Fruit fly (Drosophila melanogaster) whole organism, prepupa: ENCODE data around the gene CG14314.

Source experiments
- CG10631 ChIP-seq: fragments of 200-800 bp; sonication (Bioruptor generic); optimal IDR thresholded peaks from 2 replicates; lab custom pipeline; 2016; ENCODE audit warnings: missing biosample characterization, missing genetic modification characterization
- CG11294 ChIP-seq: fragments of 200-800 bp; sonication (Bioruptor generic); IDR thresholded peaks from 2 replicates; pipeline ENCODE4 v1.3.6; 2022; ENCODE audit warnings: missing biosample characterization, missing genetic modification characterization
- CG11762 ChIP-seq: fragments of 200-800 bp; sonication (Bioruptor generic); optimal IDR thresholded peaks from 3 replicates; lab custom pipeline; 2016; ENCODE audit warnings: missing biosample characterization, missing genetic modification characterization; ENCODE audit not compliant: insufficient read depth
- CG11902 ChIP-seq: fragments of 200-800 bp; sonication (Bioruptor generic); optimal IDR thresholded peaks from 3 replicates; lab custom pipeline; 2016; ENCODE audit warnings: missing biosample characterization, missing genetic modification characterization
- CG15336 ChIP-seq: fragments of 200-800 bp; sonication (Bioruptor generic); IDR thresholded peaks from 2 replicates; pipeline ENCODE4 v1.3.6; 2022; ENCODE audit warnings: missing biosample characterization, missing genetic modification characterization
- CG16779 ChIP-seq: fragments of 200-800 bp; sonication (Bioruptor generic); optimal IDR thresholded peaks from 3 replicates; lab custom pipeline; 2017; ENCODE audit warnings: missing biosample characterization, mild to moderate bottlenecking, missing genetic modification characterization
- CG3032 ChIP-seq: fragments of 200-800 bp; optimal IDR thresholded peaks from 2 replicates; lab custom pipeline; 2019; ENCODE audit warnings: missing biosample characterization, mild to moderate bottlenecking, missing genetic modification characterization, moderate library complexity
- CG31627 ChIP-seq: fragments of 200-800 bp; sonication (Bioruptor generic); optimal IDR thresholded peaks from 3 replicates; lab custom pipeline; 2016; ENCODE audit warnings: missing biosample characterization, missing genetic modification characterization
- CG32006 ChIP-seq: fragments of 200-800 bp; sonication (Bioruptor generic); optimal IDR thresholded peaks from 3 replicates; lab custom pipeline; 2017; ENCODE audit warnings: missing biosample characterization, mild to moderate bottlenecking, missing genetic modification characterization
- CG3919 ChIP-seq: fragments of 200-800 bp; sonication (Bioruptor generic); optimal IDR thresholded peaks from 3 replicates; lab custom pipeline; 2016; ENCODE audit warnings: missing biosample characterization, missing genetic modification characterization
- CG4318 ChIP-seq: fragments of 200-800 bp; sonication (Bioruptor generic); optimal IDR thresholded peaks from 3 replicates; lab custom pipeline; 2017; ENCODE audit warnings: missing biosample characterization, mild to moderate bottlenecking, missing genetic modification characterization
- CG6163 ChIP-seq: fragments of 200-800 bp; sonication (Bioruptor generic); IDR thresholded peaks from 3 replicates; pipeline ENCODE4 v1.3.6; 2022; ENCODE audit warnings: missing biosample characterization, missing genetic modification characterization
- CG6276 ChIP-seq: fragments of 200-800 bp; sonication (Bioruptor generic); optimal IDR thresholded peaks from 2 replicates; lab custom pipeline; 2017; ENCODE audit warnings: missing biosample characterization, mild to moderate bottlenecking, missing genetic modification characterization
- CG6792 ChIP-seq: fragments of 200-800 bp; sonication (Bioruptor generic); optimal IDR thresholded peaks from 3 replicates; lab custom pipeline; 2016; ENCODE audit warnings: missing biosample characterization, missing genetic modification characterization
- CG6808 ChIP-seq: fragments of 200-800 bp; sonication (Bioruptor generic); optimal IDR thresholded peaks from 3 replicates; lab custom pipeline; 2017; ENCODE audit warnings: missing biosample characterization, missing genetic modification characterization, mild to moderate bottlenecking, moderate library complexity, missing genetic modification reagents
- CG6854 ChIP-seq: fragments of 200-800 bp; sonication (Bioruptor generic); optimal IDR thresholded peaks from 2 replicates; lab custom pipeline; 2017; ENCODE audit warnings: missing biosample characterization, mild to moderate bottlenecking, missing genetic modification characterization
- CG7368 ChIP-seq: fragments of 200-800 bp; sonication (Bioruptor generic); optimal IDR thresholded peaks from 3 replicates; lab custom pipeline; 2016; ENCODE audit warnings: missing biosample characterization, missing genetic modification characterization
- CG8119 ChIP-seq: fragments of 200-800 bp; sonication (Bioruptor generic); IDR thresholded peaks from 3 replicates; pipeline ENCODE4 v1.3.6; 2022; ENCODE audit warnings: missing biosample characterization, missing genetic modification characterization
- CG8319 ChIP-seq: fragments of 200-800 bp; sonication (Bioruptor generic); optimal IDR thresholded peaks from 3 replicates; lab custom pipeline; 2016; ENCODE audit warnings: missing biosample characterization, missing genetic modification characterization
- CG8632 ChIP-seq: fragments of 200-800 bp; sonication (Bioruptor generic); optimal IDR thresholded peaks from 3 replicates; lab custom pipeline; 2016; ENCODE audit warnings: missing biosample characterization, missing genetic modification characterization
- Eip75B ChIP-seq: fragments of 200-800 bp; sonication (Bioruptor generic); optimal IDR thresholded peaks from 3 replicates; lab custom pipeline; 2016; ENCODE audit warnings: missing biosample characterization, missing genetic modification characterization
- Eip93F ChIP-seq: fragments of 200-800 bp; sonication (Bioruptor generic); optimal IDR thresholded peaks from 2 replicates; lab custom pipeline; 2016; ENCODE audit warnings: missing biosample characterization, mild to moderate bottlenecking, missing genetic modification characterization
- Ets96B ChIP-seq: fragments of 200-800 bp; optimal IDR thresholded peaks from 2 replicates; lab custom pipeline; 2019; ENCODE audit warnings: missing biosample characterization, mild to moderate bottlenecking, missing genetic modification characterization, moderate library complexity
- Gug ChIP-seq: fragments of 200-800 bp; sonication (Bioruptor generic); IDR thresholded peaks from 2 replicates; pipeline ENCODE4 v1.3.6; 2022; ENCODE audit warnings: missing biosample characterization, missing genetic modification characterization
- Hr38 ChIP-seq: sonication (Bioruptor generic); optimal IDR thresholded peaks from 2 replicates; lab custom pipeline; 2016; ENCODE audit warnings: missing biosample characterization, missing genetic modification characterization
- Hr4 ChIP-seq: fragments of 200-800 bp; sonication (Bioruptor generic); optimal IDR thresholded peaks from 3 replicates; lab custom pipeline; 2016; ENCODE audit warnings: missing biosample characterization, missing genetic modification characterization
- Lpt ChIP-seq: fragments of 200-800 bp; sonication (Bioruptor generic); optimal IDR thresholded peaks from 3 replicates; lab custom pipeline; 2016; ENCODE audit warnings: missing biosample characterization, missing genetic modification characterization
- Met ChIP-seq: fragments of 200-800 bp; sonication (Bioruptor generic); optimal IDR thresholded peaks from 3 replicates; lab custom pipeline; 2016; ENCODE audit warnings: missing biosample characterization, missing genetic modification characterization
- OdsH ChIP-seq: fragments of 200-800 bp; sonication (Bioruptor generic); optimal IDR thresholded peaks from 3 replicates; lab custom pipeline; 2016; ENCODE audit warnings: missing biosample characterization, missing genetic modification characterization
- Sox102F ChIP-seq: fragments of 200-800 bp; sonication (Bioruptor generic); optimal IDR thresholded peaks from 2 replicates; lab custom pipeline; 2016; ENCODE audit warnings: missing biosample characterization, mild to moderate bottlenecking, missing genetic modification characterization
- Sox14 ChIP-seq: fragments of 200-800 bp; sonication (Bioruptor generic); optimal IDR thresholded peaks from 3 replicates; lab custom pipeline; 2016; ENCODE audit warnings: missing biosample characterization, missing genetic modification characterization
- Sox15 ChIP-seq: fragments of 200-800 bp; sonication (Bioruptor generic); optimal IDR thresholded peaks from 3 replicates; lab custom pipeline; 2016; ENCODE audit warnings: missing biosample characterization, missing genetic modification characterization
- achi ChIP-seq: fragments of 200-800 bp; sonication (Bioruptor generic); optimal IDR thresholded peaks from 3 replicates; lab custom pipeline; 2016; ENCODE audit warnings: missing biosample characterization, missing genetic modification characterization
- acj6 ChIP-seq: fragments of 200-800 bp; sonication (Bioruptor generic); optimal IDR thresholded peaks from 3 replicates; lab custom pipeline; 2016; ENCODE audit warnings: missing biosample characterization, missing genetic modification characterization
- cyc ChIP-seq: fragments of 200-800 bp; sonication (Bioruptor generic); optimal IDR thresholded peaks from 3 replicates; lab custom pipeline; 2016; ENCODE audit warnings: missing biosample characterization, missing genetic modification characterization
- dac ChIP-seq: fragments of 200-800 bp; sonication (Bioruptor generic); optimal IDR thresholded peaks from 2 replicates; lab custom pipeline; 2017; ENCODE audit warnings: missing biosample characterization, mild to moderate bottlenecking, missing genetic modification characterization
- dsx ChIP-seq: fragments of 200-800 bp; optimal IDR thresholded peaks from 3 replicates; lab custom pipeline; 2019; ENCODE audit warnings: missing biosample characterization, mild to moderate bottlenecking, missing genetic modification characterization, moderate library complexity; ENCODE audit not compliant: poor library complexity, severe bottlenecking
- eg ChIP-seq: fragments of 200-800 bp; sonication (Bioruptor generic); IDR thresholded peaks from 3 replicates; pipeline ENCODE4 v1.3.6; 2022; ENCODE audit warnings: missing biosample characterization, missing genetic modification characterization
- fd59A ChIP-seq: fragments of 200-800 bp; sonication (Bioruptor generic); optimal IDR thresholded peaks from 2 replicates; lab custom pipeline; 2017; ENCODE audit warnings: missing biosample characterization, mild to moderate bottlenecking, missing genetic modification characterization, missing genetic modification reagents
- fd85E ChIP-seq: fragments of 200-800 bp; sonication (Bioruptor generic); optimal IDR thresholded peaks from 3 replicates; lab custom pipeline; 2016; ENCODE audit warnings: missing biosample characterization, missing genetic modification characterization
- fkh ChIP-seq: fragments of 200-800 bp; sonication (Bioruptor generic); optimal IDR thresholded peaks from 3 replicates; lab custom pipeline; 2017; ENCODE audit warnings: missing biosample characterization, mild to moderate bottlenecking, missing genetic modification characterization, moderate library complexity
- lz ChIP-seq: fragments of 200-800 bp; sonication (Bioruptor generic); optimal IDR thresholded peaks from 3 replicates; lab custom pipeline; 2016; ENCODE audit warnings: missing biosample characterization, missing genetic modification characterization
- net ChIP-seq: fragments of 200-800 bp; sonication (Bioruptor generic); optimal IDR thresholded peaks from 3 replicates; lab custom pipeline; 2016; ENCODE audit warnings: missing biosample characterization, missing genetic modification characterization
- pdm3 ChIP-seq: fragments of 200-800 bp; sonication (Bioruptor generic); optimal IDR thresholded peaks from 3 replicates; lab custom pipeline; 2016; ENCODE audit warnings: missing biosample characterization, missing genetic modification characterization
- salr ChIP-seq, 2 experiments: fragments of 200-800 bp; sonication (Bioruptor generic); optimal IDR thresholded peaks; 3 replicates each; lab custom pipeline; 2016 to 2018; ENCODE audit warnings: missing biosample characterization in 2 of 2, missing genetic modification characterization in 2 of 2, mild to moderate bottlenecking in 1 of 2
- ss ChIP-seq, 2 experiments: fragments of 200-800 bp; sonication (Bioruptor generic); optimal IDR thresholded peaks; 2 replicates in 1 of 2; 3 replicates in 1 of 2; lab custom pipeline; 2017 to 2018; ENCODE audit warnings: mild to moderate bottlenecking in 2 of 2, missing biosample characterization in 2 of 2, missing genetic modification characterization in 2 of 2, moderate library complexity in 1 of 2
- svp ChIP-seq: fragments of 200-800 bp; sonication (Bioruptor generic); peaks from one replicate; lab custom pipeline; 2016; ENCODE audit warnings: missing biosample characterization, missing genetic modification characterization
- topi ChIP-seq: fragments of 200-800 bp; sonication (Bioruptor generic); optimal IDR thresholded peaks from 3 replicates; lab custom pipeline; 2016; ENCODE audit warnings: missing biosample characterization, missing genetic modification characterization
- vri ChIP-seq: fragments of 200-800 bp; sonication (Bioruptor generic); optimal IDR thresholded peaks from 3 replicates; lab custom pipeline; 2016; ENCODE audit warnings: missing biosample characterization, mild to moderate bottlenecking, missing genetic modification characterization

Gene CG14314

dm6 chr3R:18168398-18168797 lies 47.5 kb upstream of the CG14314 start (continued):
- 0 out of 2 replicates have a peak, but pooled peaks have one; percentile 10 for TF ChIP-seq CG15336 (GFP tag; lab: Robert Waterston, UW)
- no peak for TF ChIP-seq dac
- no peak for TF ChIP-seq lz
- no peak for TF ChIP-seq salr (GFP tag; optimal IDR thresholded peaks at IDR 0.05; lab: Kevin White, UChicago)
- peak; percentile 33 for TF ChIP-seq OdsH (GFP tag; lab: Kevin White, UChicago)
- TF ChIP-seq achi (GFP tag; lab: Kevin White, UChicago): peak; percentile 35
- peak; percentile 39 for TF ChIP-seq net
- TF ChIP-seq Lpt: peak; percentile 23

dm6 chr3R:18168929-18169350 lies 47.0 kb upstream of the CG14314 start:
- TF ChIP-seq CG10631 (GFP tag; lab: Kevin White, UChicago) (peak; percentile 35), CG3919 (GFP tag; lab: Kevin White, UChicago) (peak; percentile 45), CG31627 (GFP tag; lab: Kevin White, UChicago) (peak; percentile 56), Gug (GFP tag; lab: Robert Waterston, UW) (no peak), CG11762 (GFP tag; lab: Kevin White, UChicago) (peak; percentile 6), CG16779 (tag; lab: Kevin White, UChicago) (no peak), lz (peak; percentile 32), CG6163 (GFP tag; lab: Robert Waterston, UW) (0 out of 3 replicates have a peak, but pooled peaks have one; percentile 27), CG6276 (GFP tag; lab: Kevin White, UChicago) (peak; percentile 52), CG6854 (GFP tag; lab: Kevin White, UChicago) (no peak), salr (GFP tag; optimal IDR thresholded peaks at IDR 0.05; lab: Kevin White, UChicago) (peak in 1 of 2 experiments; percentile 22), Eip93F (GFP tag; lab: Kevin White, UChicago) (no peak), cyc (GFP tag; lab: Kevin White, UChicago) (peak; percentile 14), topi (GFP tag; lab: Kevin White, UChicago) (peak; percentile 21), fkh (GFP tag; lab: Kevin White, UChicago) (no peak), Sox102F (GFP tag; lab: Kevin White, UChicago) (peak; percentile 10), fd59A (no peak), net (peak; percentile 2), Hr4 (GFP tag; lab: Kevin White, UChicago) (peak; percentile 16), CG8319 (GFP tag; lab: Kevin White, UChicago) (no peak), Sox15 (GFP tag; lab: Kevin White, UChicago) (no peak), CG6808 (GFP tag; lab: Kevin White, UChicago) (no peak), eg (GFP tag; lab: Robert Waterston, UW) (no peak), Hr38 (GFP tag; lab: Kevin White, UChicago) (no peak), CG15336 (GFP tag; lab: Robert Waterston, UW) (no peak; the same call in 1 of the 2 replicates), fd85E (GFP tag; lab: Kevin White, UChicago) (no peak), Eip75B (GFP tag; lab: Kevin White, UChicago) (peak; percentile 45), CG6792 (peak; percentile 3), CG11294 (no peak), Met (peak; percentile 41), CG4318 (GFP tag; lab: Kevin White, UChicago) (no peak), CG8632 (GFP tag; lab: Kevin White, UChicago) (no peak), acj6 (GFP tag; lab: Kevin White, UChicago) (peak; percentile 26), CG7368 (GFP tag; lab: Kevin White, UChicago) (no peak), CG32006 (GFP tag; lab: Kevin White, UChicago) (peak; percentile 44), dac (no peak), ss (GFP tag; optimal IDR thresholded peaks at IDR 0.05; lab: Kevin White, UChicago) (peak in 1 of 2 experiments; percentile 14), dsx (GFP tag; lab: Kevin White, UChicago) (no peak), Ets96B (peak; percentile 23), Sox14 (GFP tag; lab: Kevin White, UChicago) (peak; percentile 65), CG3032 (peak; percentile 28), CG11902 (GFP tag; lab: Kevin White, UChicago) (no peak), vri (GFP tag; lab: Kevin White, UChicago) (peak; percentile 15), svp (peak; percentile 71), pdm3 (GFP tag; lab: Kevin White, UChicago) (peak; percentile 29), OdsH (GFP tag; lab: Kevin White, UChicago) (peak; percentile 1), Lpt (no peak), CG8119 (0 out of 3 replicates have a peak, but pooled peaks have one; percentile 42)
